Fruit fly (Drosophila melanogaster): ENCODE data around the gene ATP6AP2.

The ATP6AP2 gene

DNA sequence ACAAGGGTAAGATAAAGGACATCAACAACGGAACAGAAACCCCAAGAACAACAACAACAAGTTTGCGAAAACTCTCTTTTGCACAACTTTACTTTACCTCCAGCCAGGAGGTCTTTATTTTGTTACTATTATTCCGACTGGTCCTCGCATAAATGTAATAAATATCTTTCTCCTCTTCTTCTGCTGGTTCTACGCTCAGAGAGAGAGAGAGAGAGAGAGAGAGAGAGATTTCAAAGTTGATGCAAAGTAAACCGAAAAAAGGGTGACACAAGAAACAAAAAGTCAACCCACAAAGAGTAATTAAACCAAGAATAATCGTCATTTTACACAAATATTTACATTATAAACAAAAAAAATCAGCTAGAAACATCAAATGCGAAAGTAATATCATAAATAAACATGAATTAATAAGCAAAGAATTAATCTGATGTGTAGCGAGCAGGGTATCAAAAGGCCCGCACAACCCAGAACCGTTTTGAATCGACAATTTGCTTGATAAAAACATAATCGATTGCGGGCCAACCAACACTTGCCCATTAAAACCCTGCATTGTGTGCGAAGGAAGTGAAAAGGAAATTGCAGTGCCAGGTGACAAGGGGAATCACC lies 30.3 kb upstream of the ATP6AP2 start:
- peak; percentile 56 for TF ChIP-seq Med (GFP tag)
- peak; percentile 25 for TF ChIP-seq CG10979 (tag; optimal IDR thresholded peaks at IDR 0.05)
- no peak for TF ChIP-seq crol (GFP tag; IDR thresholded peaks at IDR 0.05)
- TF ChIP-seq CG9727 (GFP tag; optimal IDR thresholded peaks at IDR 0.05), result no peak
- TF ChIP-seq CG7786 (GFP tag; optimal IDR thresholded peaks at IDR 0.05), result no peak
- peak; percentile 38 for TF ChIP-seq CG2120 (GFP tag; optimal IDR thresholded peaks at IDR 0.05)
- TF ChIP-seq gsb-n (tag; optimal IDR thresholded peaks at IDR 0.05), result peak; percentile 0
- peak; percentile 5 for TF ChIP-seq tin (GFP tag; optimal IDR thresholded peaks at IDR 0.05)
- TF ChIP-seq vnd (GFP tag; IDR thresholded peaks at IDR 0.05; ENCODE audit: partially characterized antibody), result no peak
- peak; percentile 2 for TF ChIP-seq BtbVII (GFP tag; optimal IDR thresholded peaks at IDR 0.05)
- peak; percentile 59 for TF ChIP-seq gem (tag; optimal IDR thresholded peaks at IDR 0.05)
- TF ChIP-seq Stat92E (GFP tag; optimal IDR thresholded peaks at IDR 0.05), result no peak
- peak; percentile 35 for TF ChIP-seq CG2678 (tag; optimal IDR thresholded peaks at IDR 0.05)
- TF ChIP-seq CG17568 (GFP tag; optimal IDR thresholded peaks at IDR 0.05), result peak; percentile 24
- no peak for TF ChIP-seq br (optimal IDR thresholded peaks at IDR 0.05)
- peak; percentile 16 for TF ChIP-seq CG16863 (GFP tag; optimal IDR thresholded peaks at IDR 0.05)
- peak; percentile 24 to 27 for TF ChIP-seq chif (GFP tag; optimal IDR thresholded peaks at IDR 0.05)
- TF ChIP-seq nmo (GFP tag; optimal IDR thresholded peaks at IDR 0.05), result peak; percentile 1
- TF ChIP-seq CG13894 (tag; optimal IDR thresholded peaks at IDR 0.05), result no peak
- TF ChIP-seq CG17359 (tag; optimal IDR thresholded peaks at IDR 0.05), result peak; percentile 24
- no peak for TF ChIP-seq p53 (GFP tag; optimal IDR thresholded peaks at IDR 0.05)
- TF ChIP-seq CG17802 (tag; optimal IDR thresholded peaks at IDR 0.05), result no peak
- TF ChIP-seq Lhr (GFP tag; optimal IDR thresholded peaks at IDR 0.05), result no peak
- TF ChIP-seq tap (tag; optimal IDR thresholded peaks at IDR 0.05), result no peak
- no peak for TF ChIP-seq pzg (GFP tag; optimal IDR thresholded peaks at IDR 0.05)
- no peak for TF ChIP-seq CG15696 (tag; optimal IDR thresholded peaks at IDR 0.05)
- TF ChIP-seq gsb (GFP tag; IDR thresholded peaks at IDR 0.05), result no peak
- no peak for TF ChIP-seq sqz (GFP tag; optimal IDR thresholded peaks at IDR 0.05)
- no peak for TF ChIP-seq CG12942 (GFP tag; optimal IDR thresholded peaks at IDR 0.05)
- peak; percentile 20 for TF ChIP-seq CG6813 (GFP tag; optimal IDR thresholded peaks at IDR 0.05)
- no peak for TF ChIP-seq CG30431 (GFP tag; optimal IDR thresholded peaks at IDR 0.05)
- no peak for TF ChIP-seq Opbp (GFP tag; IDR thresholded peaks at IDR 0.05; ENCODE audit: partially characterized antibody)
- 0 out of 3 replicates have a peak, but pooled peaks have one; percentile 10 for TF ChIP-seq CG17361 (GFP tag; IDR thresholded peaks at IDR 0.05)
- TF ChIP-seq CG10274 (GFP tag; optimal IDR thresholded peaks at IDR 0.05), result peak; percentile 64
- no peak for TF ChIP-seq CG4360 (GFP tag; IDR thresholded peaks at IDR 0.05)
- peak; percentile 67 for TF ChIP-seq D19A (tag; optimal IDR thresholded peaks at IDR 0.05)
- TF ChIP-seq insv (GFP tag; optimal IDR thresholded peaks at IDR 0.05), result no peak
- TF ChIP-seq gcm2 (GFP tag; optimal IDR thresholded peaks at IDR 0.05), result no peak
- TF ChIP-seq zfh1 (GFP tag; IDR thresholded peaks at IDR 0.05), result no peak
- TF ChIP-seq dmrt11E (tag; optimal IDR thresholded peaks at IDR 0.05), result peak; percentile 37
- TF ChIP-seq gce (GFP tag; IDR thresholded peaks at IDR 0.05), result no peak
- TF ChIP-seq lola (GFP tag; optimal IDR thresholded peaks at IDR 0.05), result no peak
- no peak for TF ChIP-seq NK7.1 (GFP tag; optimal IDR thresholded peaks at IDR 0.05)
- peak; percentile 25; the same call in 1 of the 2 replicates for TF ChIP-seq lmd (GFP tag; IDR thresholded peaks at IDR 0.05)
- no peak for TF ChIP-seq al (GFP tag; IDR thresholded peaks at IDR 0.05)
- peak; percentile 22 for TF ChIP-seq CG2712 (tag; optimal IDR thresholded peaks at IDR 0.05)
- no peak for TF ChIP-seq CTCF (GFP tag; optimal IDR thresholded peaks at IDR 0.05)
- TF ChIP-seq CG18262 (tag; optimal IDR thresholded peaks at IDR 0.05), result peak; percentile 28
- no peak for TF ChIP-seq Optix (GFP tag; IDR thresholded peaks at IDR 0.05)
- TF ChIP-seq CG9437 (GFP tag; optimal IDR thresholded peaks at IDR 0.05), result no peak
